Fruit fly (Drosophila melanogaster): ENCODE measurements around the gene gd.

The gd gene

dm6 chrX:12018440-12019101 lies 31.0 kb upstream of the gd start, which contains the start of gene Lsm12a (continued):
- peak; percentile 1 for TF ChIP-seq phol (tag; optimal IDR thresholded peaks at IDR 0.05)
- TF ChIP-seq pzg (GFP tag; optimal IDR thresholded peaks at IDR 0.05), result peak; percentile 53
- peak; percentile 42; the same call in 2 of the 3 replicates for TF ChIP-seq vnd (GFP tag; IDR thresholded peaks at IDR 0.05; ENCODE audit: partially characterized antibody)
- TF ChIP-seq ttk (GFP tag; IDR thresholded peaks at IDR 0.05), result no peak
- no peak for TF ChIP-seq CG2120 (GFP tag; optimal IDR thresholded peaks at IDR 0.05)
- TF ChIP-seq Bgb (GFP tag; IDR thresholded peaks at IDR 0.05; ENCODE audit: partially characterized antibody), result peak; percentile 66
- no peak for TF ChIP-seq CG9876 (GFP tag; optimal IDR thresholded peaks at IDR 0.05)
- peak; percentile 16; the same call in 1 of the 2 replicates for TF ChIP-seq hbn (GFP tag; IDR thresholded peaks at IDR 0.05; ENCODE audit: partially characterized antibody)
- 0 out of 2 replicates have a peak, but pooled peaks have one; percentile 42 for TF ChIP-seq CG10321 (GFP tag; IDR thresholded peaks at IDR 0.05)
- no peak for TF ChIP-seq slp2 (GFP tag; optimal IDR thresholded peaks at IDR 0.05)
- no peak for TF ChIP-seq CG3995 (GFP tag; optimal IDR thresholded peaks at IDR 0.05)
- TF ChIP-seq CG42726 (GFP tag; IDR thresholded peaks at IDR 0.05; ENCODE audit: partially characterized antibody), result peak; percentile 44; the same call in 1 of the 2 replicates
- TF ChIP-seq dysf (GFP tag; IDR thresholded peaks at IDR 0.05), result no peak
- TF ChIP-seq CG1603 (tag; optimal IDR thresholded peaks at IDR 0.05), result no peak
- peak; percentile 27; the same call in 1 of the 2 replicates for TF ChIP-seq CG13287 (GFP tag; IDR thresholded peaks at IDR 0.05; ENCODE audit: partially characterized antibody)
- no peak for TF ChIP-seq CG17186 (GFP tag; optimal IDR thresholded peaks at IDR 0.05)
- TF ChIP-seq MTF-1 (GFP tag; optimal IDR thresholded peaks at IDR 0.05; ENCODE audit: borderline replicate concordance), result no peak
- TF ChIP-seq Meics (GFP tag; optimal IDR thresholded peaks at IDR 0.05), result no peak
- TF ChIP-seq CkIIα-i1 (GFP tag; IDR thresholded peaks at IDR 0.05), result no peak
- TF ChIP-seq pum (GFP tag; optimal IDR thresholded peaks at IDR 0.05), result no peak
- TF ChIP-seq CG31365 (tag; optimal IDR thresholded peaks at IDR 0.05), result no peak
- no peak for TF ChIP-seq Hey (tag; optimal IDR thresholded peaks at IDR 0.05)
- TF ChIP-seq HLH54F (GFP tag; optimal IDR thresholded peaks at IDR 0.05), result no peak
- TF ChIP-seq Dll (GFP tag; IDR thresholded peaks at IDR 0.05; ENCODE audit: partially characterized antibody), result 0 out of 4 replicates have a peak, but pooled peaks have one; percentile 45
- TF ChIP-seq chif (GFP tag; optimal IDR thresholded peaks at IDR 0.05), result no peak
- no peak for TF ChIP-seq nom (GFP tag; optimal IDR thresholded peaks at IDR 0.05)
- peak; percentile 31 for TF ChIP-seq HLH4C (GFP tag; IDR thresholded peaks at IDR 0.05; ENCODE audit: partially characterized antibody)
- TF ChIP-seq Stat92E (GFP tag; optimal IDR thresholded peaks at IDR 0.05), result peak in 1 of 3 experiments; percentile 79
- peak; percentile 23 for TF ChIP-seq CG12659 (GFP tag; optimal IDR thresholded peaks at IDR 0.05)
- TF ChIP-seq PHDP (tag; optimal IDR thresholded peaks at IDR 0.05), result no peak
- TF ChIP-seq usp (GFP tag; optimal IDR thresholded peaks at IDR 0.05), result no peak
- no peak for TF ChIP-seq CG43689 (GFP tag; IDR thresholded peaks at IDR 0.05)
- no peak for TF ChIP-seq Elba2 (GFP tag; optimal IDR thresholded peaks at IDR 0.05)
- 0 out of 3 replicates have a peak, but pooled peaks have one; percentile 35 for TF ChIP-seq mld (GFP tag; IDR thresholded peaks at IDR 0.05; ENCODE audit: partially characterized antibody)
- TF ChIP-seq row (GFP tag; IDR thresholded peaks at IDR 0.05), result peak; percentile 24; the same call in 1 of the 3 replicates
- peak; percentile 21 for TF ChIP-seq YL-1 (GFP tag; optimal IDR thresholded peaks at IDR 0.05)
- TF ChIP-seq tna (GFP tag; IDR thresholded peaks at IDR 0.05; ENCODE audit: partially characterized antibody), result peak; percentile 38; the same call in 1 of the 2 replicates
- peak; percentile 13; the same call in 1 of the 2 replicates for TF ChIP-seq E2f2 (GFP tag; IDR thresholded peaks at IDR 0.05)
- TF ChIP-seq HmgZ (tag; optimal IDR thresholded peaks at IDR 0.05), result peak; percentile 9
- TF ChIP-seq BEAF-32 (GFP tag; optimal IDR thresholded peaks at IDR 0.05), result peak; percentile 74
- peak; percentile 15 for TF ChIP-seq CG8924 (tag; optimal IDR thresholded peaks at IDR 0.05)
- TF ChIP-seq Ets97D (GFP tag; optimal IDR thresholded peaks at IDR 0.05), result peak; percentile 18
- no peak for TF ChIP-seq CG10543 (GFP tag; optimal IDR thresholded peaks at IDR 0.05)
